Fruit fly (Drosophila melanogaster): ENCODE data around the gene CG9030.

CG9030 gene

dm6 chrX:14905499-14906044 is 49.3 kb downstream of the CG9030 start, which contains the start of gene CG9512:
CG9512 (minus strand) TSS chrX:14905549.
- TF ChIP-seq Dll (optimal IDR thresholded peaks at IDR 0.05), result no peak
- TF ChIP-seq EcR (GFP tag; optimal IDR thresholded peaks at IDR 0.05), result no peak
- TF ChIP-seq pan (optimal IDR thresholded peaks at IDR 0.05), result no peak
- no peak for TF ChIP-seq CG8478 (optimal IDR thresholded peaks at IDR 0.05)
- TF ChIP-seq psq (optimal IDR thresholded peaks at IDR 0.05), result no peak
- no peak for TF ChIP-seq usp (GFP tag; optimal IDR thresholded peaks at IDR 0.05)
